Fruit fly (Drosophila melanogaster): ENCODE measurements around the gene MED30.

The MED30 gene

dm6 chr3L:624203-624914 lies 29.5 kb downstream of the MED30 start:
- TF ChIP-seq CG11093 (GFP tag; IDR thresholded peaks at IDR 0.05): 0 out of 3 replicates have a peak, but pooled peaks have one; percentile 26
- no peak for TF ChIP-seq Sry-δ (GFP tag; optimal IDR thresholded peaks at IDR 0.05)
- no peak for TF ChIP-seq CG8281 (tag; optimal IDR thresholded peaks at IDR 0.05)
- no peak for TF ChIP-seq CG2875 (GFP tag; optimal IDR thresholded peaks at IDR 0.05)
- TF ChIP-seq CG3995 (GFP tag; optimal IDR thresholded peaks at IDR 0.05): no peak
- TF ChIP-seq CG4328 (GFP tag; optimal IDR thresholded peaks at IDR 0.05): no peak
- TF ChIP-seq CG15696 (tag; optimal IDR thresholded peaks at IDR 0.05): no peak
- no peak for TF ChIP-seq B-H2 (GFP tag; optimal IDR thresholded peaks at IDR 0.05)
- no peak for TF ChIP-seq CG14710 (tag; optimal IDR thresholded peaks at IDR 0.05)
- no peak for TF ChIP-seq amos (GFP tag; IDR thresholded peaks at IDR 0.05; ENCODE audit: partially characterized antibody)
- TF ChIP-seq Xrp1 (GFP tag; IDR thresholded peaks at IDR 0.05): peak; percentile 12
- TF ChIP-seq HLHmδ (GFP tag; optimal IDR thresholded peaks at IDR 0.05): no peak
- TF ChIP-seq so (GFP tag; IDR thresholded peaks at IDR 0.05): no peak
- no peak for TF ChIP-seq CG18619 (GFP tag; optimal IDR thresholded peaks at IDR 0.05)
- TF ChIP-seq sqz (GFP tag; optimal IDR thresholded peaks at IDR 0.05): no peak
- no peak for TF ChIP-seq zen2 (GFP tag; IDR thresholded peaks at IDR 0.05; ENCODE audit: partially characterized antibody)
- no peak for TF ChIP-seq CG9609 (GFP tag; optimal IDR thresholded peaks at IDR 0.05)
- TF ChIP-seq CG13624 (GFP tag; optimal IDR thresholded peaks at IDR 0.05): no peak
- TF ChIP-seq eve (GFP tag; optimal IDR thresholded peaks at IDR 0.05): no peak
- TF ChIP-seq crol (GFP tag; IDR thresholded peaks at IDR 0.05): peak; percentile 92
- TF ChIP-seq CG17802 (tag; optimal IDR thresholded peaks at IDR 0.05): no peak
- no peak for TF ChIP-seq abd-A (tag; optimal IDR thresholded peaks at IDR 0.05)
- TF ChIP-seq CG12219 (GFP tag; optimal IDR thresholded peaks at IDR 0.05): no peak
- TF ChIP-seq wek (GFP tag; optimal IDR thresholded peaks at IDR 0.05): no peak
- TF ChIP-seq ATbp (GFP tag; optimal IDR thresholded peaks at IDR 0.05): peak; percentile 24
- no peak for TF ChIP-seq shn (GFP tag; optimal IDR thresholded peaks at IDR 0.05)
- TF ChIP-seq phol (tag; optimal IDR thresholded peaks at IDR 0.05): no peak
- TF ChIP-seq pan (optimal IDR thresholded peaks at IDR 0.05): peak in 1 of 2 experiments; percentile 61
- no peak for TF ChIP-seq pan (GFP tag; optimal IDR thresholded peaks at IDR 0.05 in 1 of 2, IDR thresholded peaks at IDR 0.05 in 1 of 2)
- no peak for TF ChIP-seq Elba2 (GFP tag; optimal IDR thresholded peaks at IDR 0.05)
- TF ChIP-seq CG6175 (GFP tag; IDR thresholded peaks at IDR 0.05): no peak
- no peak; the same call in 1 of the 2 replicates for TF ChIP-seq CG32767 (GFP tag; IDR thresholded peaks at IDR 0.05)
- TF ChIP-seq NfI (GFP tag; optimal IDR thresholded peaks at IDR 0.05): no peak
- 0 out of 2 replicates have a peak, but pooled peaks have one; percentile 20 for TF ChIP-seq Ptx1 (GFP tag; IDR thresholded peaks at IDR 0.05)
- no peak for TF ChIP-seq ase (GFP tag; IDR thresholded peaks at IDR 0.05)
- no peak for TF ChIP-seq Atf6 (GFP tag; IDR thresholded peaks at IDR 0.05)
- TF ChIP-seq CG13424 (tag; optimal IDR thresholded peaks at IDR 0.05): no peak
- no peak for TF ChIP-seq CG4282 (GFP tag; optimal IDR thresholded peaks at IDR 0.05)
- TF ChIP-seq CG17359 (tag; optimal IDR thresholded peaks at IDR 0.05): no peak
- no peak for TF ChIP-seq az2 (GFP tag; optimal IDR thresholded peaks at IDR 0.05)
- no peak for TF ChIP-seq MBD-R2 (GFP tag; IDR thresholded peaks at IDR 0.05)
- no peak for TF ChIP-seq zfh2 (GFP tag; optimal IDR thresholded peaks at IDR 0.05)
- TF ChIP-seq disco-r (GFP tag; optimal IDR thresholded peaks at IDR 0.05): no peak
- no peak for TF ChIP-seq MTF-1 (GFP tag; optimal IDR thresholded peaks at IDR 0.05; ENCODE audit: borderline replicate concordance)
- TF ChIP-seq Neu2 (GFP tag; optimal IDR thresholded peaks at IDR 0.05; ENCODE audit: borderline replicate concordance): no peak
- TF ChIP-seq onecut (GFP tag; IDR thresholded peaks at IDR 0.05): no peak
- TF ChIP-seq CG10565 (GFP tag; optimal IDR thresholded peaks at IDR 0.05): no peak
- no peak for TF ChIP-seq CG10321 (GFP tag; IDR thresholded peaks at IDR 0.05)
- TF ChIP-seq NC2α (GFP tag; optimal IDR thresholded peaks at IDR 0.05): no peak
- no peak for TF ChIP-seq gro (GFP tag; optimal IDR thresholded peaks at IDR 0.05)

Measured in whole organism, embryonic.